Worm (Caenorhabditis elegans) whole organism, midembryonic: ENCODE results near the gene hlh-4.

ENCODE experiments used
- T22C8.4 ChIP-seq: fragments of 200-800 bp; sonication (Bioruptor generic); IDR thresholded peaks from 2 replicates; pipeline ENCODE4 v1.3.6; 2022; ENCODE audit warnings: missing genetic modification characterization, missing compliant biosample characterization
- cog-1 ChIP-seq: sonication (generic microtip); optimal IDR thresholded peaks from 2 replicates; lab custom pipeline; 2016; ENCODE audit warnings: missing genetic modification characterization, missing compliant biosample characterization
- flt-1 ChIP-seq: fragments of 200-800 bp; sonication (Bioruptor generic); IDR thresholded peaks from 2 replicates; pipeline ENCODE4 v1.3.6; 2022; ENCODE audit warnings: missing genetic modification characterization, missing compliant biosample characterization
- med-1 ChIP-seq: sonication (generic microtip); optimal IDR thresholded peaks from 2 replicates; lab custom pipeline; 2017; ENCODE audit warnings: missing genetic modification characterization, mild to moderate bottlenecking, missing compliant biosample characterization, antibody characterized with exemption, missing genetic modification reagents; ENCODE audit not compliant: insufficient read depth
- ref-1 ChIP-seq: fragments of 200-800 bp; sonication (Bioruptor generic); conservative IDR thresholded peaks from 2 replicates; pipeline ENCODE4 v1.3.6; 2022; ENCODE audit warnings: missing genetic modification reagents, missing genetic modification characterization, missing compliant biosample characterization
- tab-1 ChIP-seq: fragments of 200-800 bp; sonication (Bioruptor generic); IDR thresholded peaks from 2 replicates; pipeline ENCODE4 v1.3.6; 2022; ENCODE audit warnings: missing genetic modification characterization, missing compliant biosample characterization
- ztf-23 ChIP-seq: fragments of 200-800 bp; sonication (Bioruptor generic); IDR thresholded peaks from 2 replicates; pipeline ENCODE4 v1.3.6; 2022; ENCODE audit warnings: missing genetic modification reagents, missing genetic modification characterization, missing compliant biosample characterization
- ztf-29 ChIP-seq: fragments of 200-800 bp; sonication (Bioruptor generic); IDR thresholded peaks from 2 replicates; pipeline ENCODE4 v1.3.6; 2022; ENCODE audit warnings: missing genetic modification reagents, missing genetic modification characterization, missing compliant biosample characterization

ce11 chrIII:9770590-9770989 is 31.7 kb upstream of the hlh-4 start:
- no peak for TF ChIP-seq flt-1 (GFP tag; lab: Robert Waterston, UW)
- TF ChIP-seq med-1 (GFP tag; lab: Kevin White, UChicago) = no peak
- TF ChIP-seq tab-1 = no peak
- no peak for TF ChIP-seq ztf-29 (GFP tag; lab: Robert Waterston, UW)
- no peak for TF ChIP-seq ztf-23
- no peak for TF ChIP-seq ref-1 (GFP tag; lab: Robert Waterston, UW)
- TF ChIP-seq cog-1 (tag; lab: Kevin White, UChicago) = no peak
- no peak for TF ChIP-seq T22C8.4 (GFP tag; lab: Robert Waterston, UW)
